Worm (Caenorhabditis elegans): ENCODE measurements around the gene rha-2.

rha-2 gene

ce11 chrIII:8573301-8573700 lies 41.1 kb downstream of the rha-2 start:
- no peak for TF ChIP-seq sea-2 (GFP tag; optimal IDR thresholded peaks at IDR 0.05)
- no peak for TF ChIP-seq nhr-11 (tag; optimal IDR thresholded peaks at IDR 0.05)
- TF ChIP-seq R02D3.7 (tag; optimal IDR thresholded peaks at IDR 0.05) = no peak
- TF ChIP-seq fos-1 (tag; optimal IDR thresholded peaks at IDR 0.05) = no peak
- TF ChIP-seq nhr-25 (tag; optimal IDR thresholded peaks at IDR 0.05) = no peak
- TF ChIP-seq ceh-16 (tag; optimal IDR thresholded peaks at IDR 0.05) = no peak
- TF ChIP-seq aly-2 (tag; optimal IDR thresholded peaks at IDR 0.05) = no peak
- TF ChIP-seq elt-1 (tag; optimal IDR thresholded peaks at IDR 0.05) = no peak
- no peak for TF ChIP-seq unc-39 (tag; optimal IDR thresholded peaks at IDR 0.05)
- no peak for TF ChIP-seq lin-39 (tag; optimal IDR thresholded peaks at IDR 0.05)
- TF ChIP-seq elt-3 (tag; optimal IDR thresholded peaks at IDR 0.05) = no peak
- no peak for TF ChIP-seq mml-1 (tag; optimal IDR thresholded peaks at IDR 0.05)
- no peak for TF ChIP-seq jun-1 (tag; optimal IDR thresholded peaks at IDR 0.05)
- TF ChIP-seq ama-1 (optimal IDR thresholded peaks at IDR 0.05) = no peak
- no peak for TF ChIP-seq unc-62 (GFP tag; optimal IDR thresholded peaks at IDR 0.05)
- TF ChIP-seq ztf-11 (tag; optimal IDR thresholded peaks at IDR 0.05) = no peak
- TF ChIP-seq eor-1 (tag; optimal IDR thresholded peaks at IDR 0.05) = no peak
- TF ChIP-seq pqm-1 (tag; optimal IDR thresholded peaks at IDR 0.05) = no peak
- TF ChIP-seq nhr-28 (tag; optimal IDR thresholded peaks at IDR 0.05) = no peak

DNA sequence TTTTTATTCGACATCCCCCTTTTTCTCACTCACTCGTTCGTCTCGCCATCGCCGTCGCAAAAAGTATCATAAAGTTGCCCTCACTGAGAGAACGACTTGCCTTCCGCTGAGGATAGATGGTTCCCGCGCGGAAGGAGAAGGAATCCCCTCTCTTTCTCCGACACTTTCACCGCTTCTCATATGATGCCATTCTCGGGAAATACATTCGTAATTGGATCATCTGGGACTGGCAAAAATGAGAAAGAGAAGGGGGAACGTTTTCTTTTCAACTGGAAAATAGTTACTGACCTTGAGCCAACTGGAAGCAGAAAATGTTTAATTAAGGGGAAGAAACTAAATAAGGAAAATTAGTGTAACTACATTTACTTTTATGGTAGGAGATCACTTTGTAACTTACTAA lies 42.5 kb downstream of the rha-2 start:
- TF ChIP-seq nhr-12 (tag; optimal IDR thresholded peaks at IDR 0.05) = no peak
- TF ChIP-seq egl-27 (tag; optimal IDR thresholded peaks at IDR 0.05) = no peak
- TF ChIP-seq aly-2 (tag; optimal IDR thresholded peaks at IDR 0.05) = no peak
- peak; percentile 35 for TF ChIP-seq nhr-25 (tag; optimal IDR thresholded peaks at IDR 0.05)
- TF ChIP-seq skn-1 (tag; optimal IDR thresholded peaks at IDR 0.05) = no peak
- no peak for TF ChIP-seq eor-1 (tag; optimal IDR thresholded peaks at IDR 0.05)
- TF ChIP-seq ztf-11 (tag; optimal IDR thresholded peaks at IDR 0.05) = no peak
- no peak for TF ChIP-seq fkh-10 (GFP tag; optimal IDR thresholded peaks at IDR 0.05)

ce11 chrIII:8570289-8570688 lies 44.1 kb downstream of the rha-2 start:
- TF ChIP-seq daf-12 (tag; optimal IDR thresholded peaks at IDR 0.05) (no peak), egl-5 (tag; optimal IDR thresholded peaks at IDR 0.05) (no peak), sea-2 (GFP tag; optimal IDR thresholded peaks at IDR 0.05) (no peak), nhr-11 (tag; optimal IDR thresholded peaks at IDR 0.05) (no peak), fkh-10 (GFP tag; optimal IDR thresholded peaks at IDR 0.05) (no peak), elt-1 (tag; optimal IDR thresholded peaks at IDR 0.05) (no peak), mdl-1 (tag; optimal IDR thresholded peaks at IDR 0.05) (no peak), ztf-11 (tag; optimal IDR thresholded peaks at IDR 0.05) (no peak), ceh-28 (tag; optimal IDR thresholded peaks at IDR 0.05) (no peak), fkh-2 (tag; optimal IDR thresholded peaks at IDR 0.05) (no peak), nhr-67 (tag; optimal IDR thresholded peaks at IDR 0.05) (no peak), zag-1 (tag; optimal IDR thresholded peaks at IDR 0.05) (no peak), lsy-12 (tag; optimal IDR thresholded peaks at IDR 0.05) (no peak), ceh-16 (tag; optimal IDR thresholded peaks at IDR 0.05) (no peak), ztf-4 (tag; optimal IDR thresholded peaks at IDR 0.05) (no peak), nhr-12 (tag; optimal IDR thresholded peaks at IDR 0.05) (no peak), elt-2 (tag; optimal IDR thresholded peaks at IDR 0.05) (no peak), mml-1 (tag; optimal IDR thresholded peaks at IDR 0.05) (no peak)

- no peak for TF ChIP-seq daf-12 (tag; optimal IDR thresholded peaks at IDR 0.05)
- no peak for TF ChIP-seq zag-1 (tag; optimal IDR thresholded peaks at IDR 0.05)
- no peak for TF ChIP-seq nhr-43 (tag; optimal IDR thresholded peaks at IDR 0.05; ENCODE audit: poor library complexity, severe bottlenecking)
- no peak for TF ChIP-seq pqm-1 (tag; optimal IDR thresholded peaks at IDR 0.05)
- no peak for TF ChIP-seq elt-1 (tag; optimal IDR thresholded peaks at IDR 0.05)
- TF ChIP-seq fkh-2 (tag; optimal IDR thresholded peaks at IDR 0.05) = no peak
- TF ChIP-seq mml-1 (tag; optimal IDR thresholded peaks at IDR 0.05) = no peak
- TF ChIP-seq lin-39 (tag; optimal IDR thresholded peaks at IDR 0.05) = no peak
- no peak for TF ChIP-seq snpc-4 (tag; optimal IDR thresholded peaks at IDR 0.05)
- TF ChIP-seq eor-1 (tag; optimal IDR thresholded peaks at IDR 0.05) = no peak
Measured at ce11 chrIII:8564372-8564771, 50.0 kb downstream of the rha-2 start.

ce11 chrIII:8560836-8561235 lies 53.5 kb downstream of the rha-2 start, which contains the start of gene acdh-6:
acdh-6 (plus strand) TSS chrIII:8561136.
- TF ChIP-seq elt-2 (tag; optimal IDR thresholded peaks at IDR 0.05) (no peak), nhr-25 (tag; optimal IDR thresholded peaks at IDR 0.05) (no peak), jun-1 (tag; optimal IDR thresholded peaks at IDR 0.05) (no peak), tbx-2 (tag; optimal IDR thresholded peaks at IDR 0.05) (no peak), ztf-11 (tag; optimal IDR thresholded peaks at IDR 0.05) (no peak)

All from whole organism, L3 larva.